Fruit fly (Drosophila melanogaster) Kc167 (cell line): ENCODE data around the gene Sld5.

Source experiments
- Myc ChIP-seq: fragments of >200 bp; optimal IDR thresholded peaks from 2 replicates; lab custom pipeline; 2017; ENCODE audit warnings: missing external identifiers
- Sin3A ChIP-seq: fragments of >200 bp; optimal IDR thresholded peaks from 2 replicates; lab custom pipeline; 2018; ENCODE audit warnings: missing external identifiers
- h ChIP-seq: fragments of >200 bp; optimal IDR thresholded peaks from 3 replicates; lab custom pipeline; 2018; ENCODE audit warnings: missing external identifiers
- insv ChIP-seq: fragments of >200 bp; optimal IDR thresholded peaks from 3 replicates; lab custom pipeline; 2018; ENCODE audit warnings: missing external identifiers
- psq ChIP-seq: fragments of >200 bp; optimal IDR thresholded peaks from 2 replicates; lab custom pipeline; 2017; ENCODE audit warnings: missing external identifiers
- ttk ChIP-seq: sonication (Bioruptor generic); optimal IDR thresholded peaks from 2 replicates; lab custom pipeline; 2017; ENCODE audit warnings: missing external identifiers

dm6 chr3R:26062911-26063310 lies 6.6 kb upstream of the Sld5 start, which contains the start of gene CG14551:
- TF ChIP-seq ttk (lab: Kevin White, UChicago) (no peak), h (lab: Kevin White, UChicago) (no peak), Sin3A (lab: Kevin White, UChicago) (no peak), psq (no peak), Myc (lab: Kevin White, UChicago) (no peak), insv (lab: Kevin White, UChicago) (no peak)
